Worm (Caenorhabditis elegans) whole organism, mixed stage, embryonic: ENCODE results near the gene VW02B12L.2.

Experiments used
- nhr-237 ChIP-seq: fragments of 150-350 bp; optimal IDR thresholded peaks from 2 replicates; lab custom pipeline; 2014; ENCODE audit warnings: missing biosample characterization, missing genetic modification characterization
- snpc-4 ChIP-seq: fragments of 150-350 bp; optimal IDR thresholded peaks from 2 replicates; lab custom pipeline; 2014; ENCODE audit warnings: missing biosample characterization, missing genetic modification characterization

DNA sequence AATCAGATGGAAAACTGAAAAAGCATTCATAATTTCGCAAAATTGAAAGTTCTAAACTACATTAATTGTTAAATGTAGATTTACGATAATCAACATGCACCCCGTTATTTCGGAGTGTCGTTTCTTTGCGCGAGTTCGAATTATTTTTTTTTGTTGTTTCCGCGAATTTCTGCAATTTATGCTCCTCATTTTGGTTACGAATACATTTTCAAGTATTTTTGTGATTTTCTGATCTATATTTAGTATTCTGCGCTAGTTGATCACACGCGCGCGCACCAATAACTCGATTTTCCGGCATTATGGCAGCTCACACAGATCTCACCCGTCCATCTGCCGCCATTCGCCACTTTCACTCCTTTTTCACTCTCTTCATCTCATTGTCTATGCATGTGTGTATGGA, at the start of gene VW02B12L.2:
- TF ChIP-seq nhr-237: no peak
- TF ChIP-seq snpc-4: no peak
